Fruit fly (Drosophila melanogaster): ENCODE data around the gene ort.

Gene ort

dm6 chr3R:19612908-19613431 lies 46.6 kb upstream of the ort start, which contains the start of gene CG16727 (continued):
- TF ChIP-seq Sry-δ (GFP tag; optimal IDR thresholded peaks at IDR 0.05): no peak
- peak; percentile 17 for TF ChIP-seq CrebB (tag; optimal IDR thresholded peaks at IDR 0.05)
- no peak for TF ChIP-seq phol (tag; optimal IDR thresholded peaks at IDR 0.05)
- TF ChIP-seq CG1647 (GFP tag; optimal IDR thresholded peaks at IDR 0.05): no peak
- no peak for TF ChIP-seq NK7.1 (GFP tag; optimal IDR thresholded peaks at IDR 0.05)
- TF ChIP-seq ATbp (GFP tag; optimal IDR thresholded peaks at IDR 0.05): peak; percentile 57
- no peak for TF ChIP-seq CG14965 (GFP tag; optimal IDR thresholded peaks at IDR 0.05; ENCODE audit: borderline replicate concordance)
- TF ChIP-seq prd (optimal IDR thresholded peaks at IDR 0.05): no peak
- no peak for TF ChIP-seq prd (GFP tag; IDR thresholded peaks at IDR 0.05)
- TF ChIP-seq Rfx (GFP tag; IDR thresholded peaks at IDR 0.05): 0 out of 2 replicates have a peak, but pooled peaks have one; percentile 12
- no peak for TF ChIP-seq Hey (tag; optimal IDR thresholded peaks at IDR 0.05)
- peak; percentile 12 for TF ChIP-seq CG15011 (GFP tag; optimal IDR thresholded peaks at IDR 0.05)
- no peak for TF ChIP-seq CG12744 (GFP tag; optimal IDR thresholded peaks at IDR 0.05)
- no peak for TF ChIP-seq CG12659 (GFP tag; optimal IDR thresholded peaks at IDR 0.05)
- no peak for TF ChIP-seq Vsx1 (GFP tag; optimal IDR thresholded peaks at IDR 0.05)
- no peak for TF ChIP-seq CG8478 (optimal IDR thresholded peaks at IDR 0.05)
- TF ChIP-seq Stat92E (GFP tag; optimal IDR thresholded peaks at IDR 0.05): no peak
- TF ChIP-seq CG14860 (GFP tag; IDR thresholded peaks at IDR 0.05; ENCODE audit: partially characterized antibody): no peak
- TF ChIP-seq CG16779 (GFP tag; IDR thresholded peaks at IDR 0.05): no peak
- no peak for TF ChIP-seq Chrac-16 (GFP tag; optimal IDR thresholded peaks at IDR 0.05)
- no peak for TF ChIP-seq gfzf (GFP tag; optimal IDR thresholded peaks at IDR 0.05)
- TF ChIP-seq knrl (GFP tag; IDR thresholded peaks at IDR 0.05; ENCODE audit: partially characterized antibody): no peak
- TF ChIP-seq abd-A (tag; optimal IDR thresholded peaks at IDR 0.05): no peak
- TF ChIP-seq Gug (GFP tag; IDR thresholded peaks at IDR 0.05): no peak
- no peak for TF ChIP-seq dpn (GFP tag; optimal IDR thresholded peaks at IDR 0.05)
- peak; percentile 35 for TF ChIP-seq HHEX (GFP tag; optimal IDR thresholded peaks at IDR 0.05)
- TF ChIP-seq B-H1 (GFP tag; IDR thresholded peaks at IDR 0.05): no peak
- no peak for TF ChIP-seq CHES-1-like (GFP tag; optimal IDR thresholded peaks at IDR 0.05)
- peak; percentile 78 for TF ChIP-seq sens (GFP tag)
- no peak for TF ChIP-seq Ets97D (GFP tag; optimal IDR thresholded peaks at IDR 0.05)
- no peak for TF ChIP-seq CG18262 (tag; optimal IDR thresholded peaks at IDR 0.05)
- TF ChIP-seq CG14014 (GFP tag; IDR thresholded peaks at IDR 0.05): no peak
- TF ChIP-seq CG12942 (GFP tag; optimal IDR thresholded peaks at IDR 0.05): no peak
- TF ChIP-seq CG6791 (GFP tag; IDR thresholded peaks at IDR 0.05; ENCODE audit: partially characterized antibody): no peak
- TF ChIP-seq CG11695 (GFP tag; IDR thresholded peaks at IDR 0.05): no peak
- TF ChIP-seq hkb (optimal IDR thresholded peaks at IDR 0.05): no peak
- TF ChIP-seq hkb (GFP tag; IDR thresholded peaks at IDR 0.05): 0 out of 2 replicates have a peak, but pooled peaks have one; percentile 32
- no peak for TF ChIP-seq CG12391 (tag; optimal IDR thresholded peaks at IDR 0.05)
- TF ChIP-seq lab (GFP tag; optimal IDR thresholded peaks at IDR 0.05): peak; percentile 68
- no peak for TF ChIP-seq Fer1 (GFP tag; optimal IDR thresholded peaks at IDR 0.05)
- TF ChIP-seq sima (GFP tag; optimal IDR thresholded peaks at IDR 0.05): no peak
- TF ChIP-seq lmd (GFP tag; IDR thresholded peaks at IDR 0.05): no peak
- TF ChIP-seq wor (GFP tag; IDR thresholded peaks at IDR 0.05): no peak
- TF ChIP-seq D19B (GFP tag; optimal IDR thresholded peaks at IDR 0.05): no peak
- peak; percentile 49 for TF ChIP-seq CG15514 (GFP tag; optimal IDR thresholded peaks at IDR 0.05)
- no peak for TF ChIP-seq ase (GFP tag; IDR thresholded peaks at IDR 0.05)
- TF ChIP-seq CG13123 (GFP tag; optimal IDR thresholded peaks at IDR 0.05): no peak
- no peak for TF ChIP-seq amos (GFP tag; IDR thresholded peaks at IDR 0.05; ENCODE audit: partially characterized antibody)
- TF ChIP-seq tup (GFP tag; optimal IDR thresholded peaks at IDR 0.05): no peak
- no peak for TF ChIP-seq tx (GFP tag; optimal IDR thresholded peaks at IDR 0.05)
- TF ChIP-seq chif (GFP tag; optimal IDR thresholded peaks at IDR 0.05): no peak
